Fruit fly (Drosophila melanogaster) whole organism, pupa: ENCODE data around the gene CG15725.

ENCODE experiments used
- CG12605 ChIP-seq: fragments of 200-800 bp; sonication (Bioruptor generic); IDR thresholded peaks from 2 replicates; pipeline ENCODE4 v1.3.6; 2022; ENCODE audit warnings: missing biosample characterization, missing genetic modification characterization
- CG13204 ChIP-seq: fragments of 200-800 bp; sonication (Bioruptor generic); optimal IDR thresholded peaks from 2 replicates; lab custom pipeline; 2018; ENCODE audit warnings: missing biosample characterization, mild to moderate bottlenecking, missing genetic modification characterization, moderate library complexity
- CG14655 ChIP-seq: fragments of 200-800 bp; sonication (Bioruptor generic); optimal IDR thresholded peaks from 3 replicates; lab custom pipeline; 2017; ENCODE audit warnings: mild to moderate bottlenecking, missing biosample characterization, missing genetic modification reagents, missing genetic modification characterization
- CG32121 ChIP-seq: fragments of 200-800 bp; sonication (Bioruptor generic); IDR thresholded peaks from 2 replicates; pipeline ENCODE4 v1.3.6; 2022; ENCODE audit warnings: missing biosample characterization, missing genetic modification characterization
- CG8159 ChIP-seq: fragments of 200-800 bp; sonication (Bioruptor generic); optimal IDR thresholded peaks from 3 replicates; lab custom pipeline; 2018; ENCODE audit warnings: missing biosample characterization, mild to moderate bottlenecking, missing genetic modification characterization, moderate library complexity
- Ets98B ChIP-seq: fragments of 200-800 bp; sonication (Bioruptor generic); IDR thresholded peaks from 2 replicates; pipeline ENCODE4 v1.3.6; 2022; ENCODE audit warnings: missing biosample characterization, missing genetic modification characterization
- Pif1A ChIP-seq: fragments of 200-800 bp; sonication (Bioruptor generic); optimal IDR thresholded peaks from 3 replicates; lab custom pipeline; 2016; ENCODE audit warnings: missing biosample characterization, missing genetic modification characterization
- Pif1B ChIP-seq: fragments of 200-800 bp; sonication (Bioruptor generic); optimal IDR thresholded peaks from 3 replicates; lab custom pipeline; 2016; ENCODE audit warnings: missing biosample characterization, missing genetic modification characterization
- fd96Ca ChIP-seq: fragments of 200-800 bp; sonication (Bioruptor generic); IDR thresholded peaks from 3 replicates; pipeline ENCODE4 v1.3.6; 2022; ENCODE audit warnings: missing biosample characterization, missing genetic modification characterization
- gl ChIP-seq: fragments of 200-800 bp; sonication (Bioruptor generic); optimal IDR thresholded peaks from 2 replicates; lab custom pipeline; 2018; ENCODE audit warnings: missing biosample characterization, mild to moderate bottlenecking, missing genetic modification characterization

- TF ChIP-seq CG12605 (GFP tag; lab: Robert Waterston, UW), result peak; percentile 76
- TF ChIP-seq CG14655 (GFP tag; lab: Kevin White, UChicago), result peak; percentile 90
- TF ChIP-seq Pif1B, result peak; percentile 81
- TF ChIP-seq CG8159 (tag; lab: Kevin White, UChicago), result peak; percentile 89
- peak; percentile 80 for TF ChIP-seq gl
- TF ChIP-seq Pif1A (GFP tag; lab: Kevin White, UChicago), result peak; percentile 87
- TF ChIP-seq CG32121 (GFP tag; lab: Robert Waterston, UW), result peak; percentile 68
- TF ChIP-seq CG13204 (GFP tag; lab: Kevin White, UChicago), result peak; percentile 57
- TF ChIP-seq fd96Ca (GFP tag; lab: Robert Waterston, UW), result peak; percentile 90
- TF ChIP-seq Ets98B (GFP tag; lab: Robert Waterston, UW), result peak; percentile 75
These were observed 13.6 kb downstream of the CG15725 start for dm6 chrX:12719152-12719779.
